Worm (Caenorhabditis elegans) whole organism, L4 larva: ENCODE measurements around the gene vps-35.

Source experiments
- F10B5.3 ChIP-seq: sonication (generic microtip); optimal IDR thresholded peaks from 2 replicates; lab custom pipeline; 2016; ENCODE audit warnings: mild to moderate bottlenecking, missing genetic modification characterization, missing compliant biosample characterization
- F37D6.2 ChIP-seq: sonication (generic microtip); optimal IDR thresholded peaks from 2 replicates; lab custom pipeline; 2016; ENCODE audit warnings: mild to moderate bottlenecking, missing genetic modification characterization, missing compliant biosample characterization
- F44E2.7 ChIP-seq: fragments of 200-800 bp; sonication (Bioruptor generic); IDR thresholded peaks from 2 replicates; pipeline ENCODE4 v2.1.2; 2022; ENCODE audit warnings: missing genetic modification characterization, missing compliant biosample characterization
- T20F7.1 ChIP-seq: fragments of 200-800 bp; sonication (Bioruptor generic); optimal IDR thresholded peaks from 2 replicates; lab custom pipeline; 2018; ENCODE audit warnings: mild to moderate bottlenecking, missing genetic modification characterization, missing compliant biosample characterization
- aha-1 ChIP-seq: fragments of 150-350 bp; peaks from one replicate; lab custom pipeline; 2014; ENCODE audit warnings: missing biosample characterization, missing genetic modification characterization
- arid-1 ChIP-seq: fragments of 200-800 bp; sonication (Bioruptor generic); conservative IDR thresholded peaks from 2 replicates; pipeline ENCODE4 v1.3.6; 2022; ENCODE audit warnings: missing genetic modification reagents, missing genetic modification characterization, missing compliant biosample characterization
- ces-1 ChIP-seq: fragments of 150-350 bp; sonication (generic microtip); optimal IDR thresholded peaks from 4 replicates; lab custom pipeline; 2014; ENCODE audit warnings: missing biosample characterization, missing genetic modification reagents, missing genetic modification characterization
- daf-16 ChIP-seq, 3 experiments: sonication (generic microtip); optimal IDR thresholded peaks; 2 replicates each; lab custom pipeline; 2016 to 2017; ENCODE audit warnings: missing genetic modification characterization in 3 of 3, missing genetic modification reagents in 3 of 3, mild to moderate bottlenecking in 2 of 3, missing compliant biosample characterization in 2 of 3, missing biosample characterization in 1 of 3, moderate library complexity in 1 of 3
- daf-8 ChIP-seq: fragments of 200-800 bp; sonication (Bioruptor generic); IDR thresholded peaks from 2 replicates; pipeline ENCODE4 v1.3.6; 2022; ENCODE audit warnings: missing genetic modification characterization, missing compliant biosample characterization
- dmd-6 ChIP-seq: fragments of 200-800 bp; sonication (Bioruptor generic); IDR thresholded peaks from 2 replicates; pipeline ENCODE4 v1.3.6; 2022; ENCODE audit warnings: missing genetic modification reagents, missing genetic modification characterization, missing compliant biosample characterization
- dpl-1 ChIP-seq: fragments of 150-350 bp; optimal IDR thresholded peaks from 2 replicates; lab custom pipeline; 2014; ENCODE audit warnings: missing biosample characterization, missing genetic modification reagents, missing genetic modification characterization
- dve-1 ChIP-seq: sonication (generic microtip); optimal IDR thresholded peaks from 2 replicates; lab custom pipeline; 2017; ENCODE audit warnings: antibody characterized with exemption, mild to moderate bottlenecking, missing genetic modification characterization, missing compliant biosample characterization; ENCODE audit not compliant: insufficient read depth
- fkh-10 ChIP-seq: fragments of 150-350 bp; optimal IDR thresholded peaks from 2 replicates; lab custom pipeline; 2014; ENCODE audit warnings: missing biosample characterization, missing genetic modification reagents, missing genetic modification characterization
- hlh-11 ChIP-seq: fragments of 200-800 bp; sonication (Bioruptor generic); optimal IDR thresholded peaks from 2 replicates; lab custom pipeline; 2018; ENCODE audit warnings: mild to moderate bottlenecking, missing genetic modification characterization, missing compliant biosample characterization
- hlh-30 ChIP-seq: sonication (generic microtip); optimal IDR thresholded peaks from 2 replicates; lab custom pipeline; 2017; ENCODE audit warnings: antibody characterized with exemption, mild to moderate bottlenecking, missing genetic modification characterization, missing compliant biosample characterization; ENCODE audit not compliant: insufficient read depth
- hmg-1.1 ChIP-seq: fragments of 200-800 bp; sonication (Bioruptor generic); IDR thresholded peaks from 2 replicates; pipeline ENCODE4 v1.3.6; 2022; ENCODE audit warnings: missing genetic modification reagents, missing genetic modification characterization, missing compliant biosample characterization
- lin-13 ChIP-seq: fragments of 150-350 bp; optimal IDR thresholded peaks from 2 replicates; lab custom pipeline; 2014; ENCODE audit warnings: missing biosample characterization, missing genetic modification reagents, missing genetic modification characterization
- lin-38 ChIP-seq: fragments of 200-800 bp; sonication (Bioruptor generic); IDR thresholded peaks from 2 replicates; pipeline ENCODE4 v1.3.6; 2022; ENCODE audit warnings: missing genetic modification reagents, missing genetic modification characterization, missing compliant biosample characterization
- lsy-2 ChIP-seq, 2 experiments: fragments of 150-350 bp in 1 of 2; sonication (generic microtip) in 1 of 2; optimal IDR thresholded peaks; 2 replicates each; lab custom pipeline; 2014 to 2017; ENCODE audit warnings: missing biosample characterization in 2 of 2, missing genetic modification characterization in 2 of 2
- madf-5 ChIP-seq, 2 experiments: fragments of 200-800 bp; sonication (Bioruptor generic); IDR thresholded peaks; 2 replicates each; pipeline ENCODE4 v1.3.6; 2022; ENCODE audit warnings: missing compliant biosample characterization in 2 of 2, missing genetic modification characterization in 2 of 2
- mdt-29 ChIP-seq: fragments of 200-800 bp; sonication (Bioruptor generic); IDR thresholded peaks from 2 replicates; pipeline ENCODE4 v1.3.6; 2022; ENCODE audit warnings: missing genetic modification reagents, missing genetic modification characterization, missing compliant biosample characterization
- mep-1 ChIP-seq: fragments of 150-350 bp; sonication (generic microtip); optimal IDR thresholded peaks from 3 replicates; lab custom pipeline; 2014; ENCODE audit warnings: missing biosample characterization, missing genetic modification characterization
- mes-2 ChIP-seq: sonication (generic microtip); optimal IDR thresholded peaks from 2 replicates; lab custom pipeline; 2016; ENCODE audit warnings: missing genotype, mild to moderate bottlenecking, missing genetic modification characterization, missing compliant biosample characterization; ENCODE audit not compliant: poor library complexity, severe bottlenecking
- nhr-11 ChIP-seq: fragments of 150-350 bp; optimal IDR thresholded peaks from 2 replicates; lab custom pipeline; 2014; ENCODE audit warnings: missing biosample characterization, missing genetic modification characterization
- nhr-111 ChIP-seq: fragments of 200-800 bp; sonication (Bioruptor generic); optimal IDR thresholded peaks from 2 replicates; lab custom pipeline; 2018; ENCODE audit warnings: mild to moderate bottlenecking, missing genetic modification characterization, missing compliant biosample characterization
- nhr-25 ChIP-seq: sonication (generic microtip); optimal IDR thresholded peaks from 2 replicates; lab custom pipeline; 2017; ENCODE audit warnings: missing genetic modification characterization, mild to moderate bottlenecking, missing compliant biosample characterization, antibody characterized with exemption, moderate library complexity, borderline replicate concordance; ENCODE audit not compliant: insufficient read depth
- nhr-28 ChIP-seq: fragments of 150-350 bp; optimal IDR thresholded peaks from 2 replicates; lab custom pipeline; 2014; ENCODE audit warnings: missing biosample characterization, missing genetic modification characterization
- nhr-41 ChIP-seq: fragments of 200-800 bp; sonication (Bioruptor generic); IDR thresholded peaks from 2 replicates; pipeline ENCODE4 v1.3.6; 2022; ENCODE audit warnings: missing genetic modification reagents, missing genetic modification characterization, missing compliant biosample characterization
- nhr-42 ChIP-seq: fragments of 200-800 bp; sonication (Bioruptor generic); IDR thresholded peaks from 2 replicates; pipeline ENCODE4 v1.3.6; 2022; ENCODE audit warnings: missing genetic modification characterization, missing compliant biosample characterization
- nhr-6 ChIP-seq: fragments of 150-350 bp; optimal IDR thresholded peaks from 2 replicates; lab custom pipeline; 2014; ENCODE audit warnings: missing biosample characterization, missing genetic modification characterization
- nhr-77 ChIP-seq: fragments of 150-350 bp; optimal IDR thresholded peaks from 2 replicates; lab custom pipeline; 2014; ENCODE audit warnings: missing biosample characterization, missing genetic modification characterization
- pha-4 ChIP-seq, 2 experiments: fragments of 150-350 bp in 1 of 2; fragments of 200-800 bp in 1 of 2; sonication (Bioruptor generic) in 1 of 2; IDR thresholded peaks in 1 of 2; optimal IDR thresholded peaks in 1 of 2; 2 replicates each; pipeline versions ENCODE4 v1.3.6 to Lab custom; 2014 to 2022; ENCODE audit warnings: missing genetic modification characterization in 2 of 2, missing genetic modification reagents in 2 of 2, missing biosample characterization in 1 of 2, missing compliant biosample characterization in 1 of 2
- pqm-1 ChIP-seq: sonication (generic microtip); optimal IDR thresholded peaks from 2 replicates; lab custom pipeline; 2017; ENCODE audit warnings: missing biosample characterization, missing genetic modification characterization
- tag-97 ChIP-seq: fragments of 200-800 bp; sonication (Bioruptor generic); IDR thresholded peaks from 2 replicates; pipeline ENCODE4 v1.3.6; 2022; ENCODE audit warnings: missing genetic modification characterization, missing compliant biosample characterization
- unc-62 ChIP-seq, 3 experiments: fragments of 150-350 bp in 1 of 3; sonication (generic microtip); optimal IDR thresholded peaks in 2 of 3; peaks in 1 of 3; 1 replicate in 1 of 3; 2 replicates in 2 of 3; lab custom pipeline; 2014 to 2017; ENCODE audit warnings: missing biosample characterization in 3 of 3, missing genetic modification characterization in 3 of 3, missing genetic modification reagents in 3 of 3, missing genotype in 1 of 3

vps-35 gene

ce11 chrII:5907482-5907881 lies at the start of gene vps-35:
TSS of gene vps-35 (plus strand) at chrII:5907816.
- TF ChIP-seq pha-4 (GFP tag; IDR thresholded peaks at IDR 0.05; lab: Robert Waterston, UW) (no peak), pha-4 (tag; optimal IDR thresholded peaks at IDR 0.05; lab: Kevin White, UChicago) (peak; percentile 22), tag-97 (no peak), T20F7.1 (GFP tag; lab: Kevin White, UChicago) (peak; percentile 64), lin-38 (GFP tag; lab: Robert Waterston, UW) (peak; percentile 90), nhr-28 (tag; lab: Kevin White, UChicago) (peak; percentile 76), arid-1 (GFP tag; lab: Robert Waterston, UW) (no peak), dpl-1 (peak; percentile 19), nhr-42 (GFP tag; lab: Robert Waterston, UW) (no peak), dve-1 (tag; lab: Kevin White, UChicago) (peak; percentile 30), mes-2 (tag; lab: Kevin White, UChicago) (peak; percentile 46), hmg-1.1 (GFP tag; lab: Robert Waterston, UW) (0 out of 2 replicates have a peak, but pooled peaks have one; percentile 35), nhr-11 (tag; lab: Kevin White, UChicago) (no peak), nhr-111 (GFP tag; lab: Kevin White, UChicago) (no peak), dmd-6 (GFP tag; lab: Robert Waterston, UW) (peak; percentile 13; the same call in 1 of the 2 replicates), lsy-2 (tag; optimal IDR thresholded peaks at IDR 0.05; lab: Kevin White, UChicago) (peak in 1 of 2 experiments; percentile 52), hlh-11 (peak; percentile 10), hlh-30 (tag; lab: Kevin White, UChicago) (peak; percentile 44), F37D6.2 (tag; lab: Kevin White, UChicago) (no peak), nhr-41 (no peak), nhr-77 (tag; lab: Kevin White, UChicago) (no peak), pqm-1 (tag; lab: Kevin White, UChicago) (peak; percentile 58), unc-62 (GFP tag; optimal IDR thresholded peaks at IDR 0.05 in 1 of 2; lab: Kevin White, UChicago) (peak in 1 of 2 experiments; percentile 52), unc-62 (tag; optimal IDR thresholded peaks at IDR 0.05; lab: Kevin White, UChicago) (no peak), F44E2.7 (no peak), nhr-6 (peak; percentile 56), mep-1 (tag; lab: Kevin White, UChicago) (peak; percentile 45), daf-8 (GFP tag; lab: Robert Waterston, UW) (no peak)
- TF ChIP-seq, all 104 proteins: peak for 16

ce11 chrII:5858322-5858721 lies 49.3 kb upstream of the vps-35 start, which contains the start of gene F55C12.4:
TSS of gene F55C12.4 (minus strand) at chrII:5858422.
- no peak for TF ChIP-seq madf-5 (GFP tag; IDR thresholded peaks at IDR 0.05; lab: Robert Waterston, UW)
- no peak for TF ChIP-seq dmd-6 (GFP tag; lab: Robert Waterston, UW)
- no peak for TF ChIP-seq lin-13 (GFP tag; lab: Kevin White, UChicago)
- no peak for TF ChIP-seq F10B5.3

- no peak for TF ChIP-seq pqm-1 (tag; lab: Kevin White, UChicago)
- TF ChIP-seq fkh-10 (GFP tag; lab: Kevin White, UChicago), result peak; percentile 87
Observed at ce11 chrII:5860621-5861020, 47.0 kb upstream of the vps-35 start.

ce11 chrII:5863893-5864292 lies 43.7 kb upstream of the vps-35 start, which contains the start of gene tag-234:
TSS of gene tag-234 (plus strand) at chrII:5864193.
- TF ChIP-seq aha-1 (tag; lab: Kevin White, UChicago) (no peak), daf-16 (GFP tag; optimal IDR thresholded peaks at IDR 0.05; lab: Kevin White, UChicago) (no peak), daf-16 (tag; optimal IDR thresholded peaks at IDR 0.05; lab: Kevin White, UChicago) (peak; percentile 64), ces-1 (GFP tag; lab: Kevin White, UChicago) (no peak), nhr-28 (tag; lab: Kevin White, UChicago) (peak; percentile 4), dmd-6 (GFP tag; lab: Robert Waterston, UW) (no peak), mdt-29 (no peak), nhr-25 (tag; lab: Kevin White, UChicago) (no peak), nhr-6 (peak; percentile 7)
- TF ChIP-seq, all 104 proteins: peak for 3
